Fruit fly (Drosophila melanogaster) whole organism, embryonic: ENCODE data around the gene heph.

Source experiments
- CG10209 ChIP-seq: fragments of 200-800 bp; sonication (Bioruptor generic); optimal IDR thresholded peaks from 3 replicates; lab custom pipeline; 2017; ENCODE audit warnings: missing biosample characterization, mild to moderate bottlenecking, missing genetic modification characterization, missing genetic modification reagents
- CG1024 ChIP-seq: fragments of 200-800 bp; sonication (Bioruptor generic); IDR thresholded peaks from 2 replicates; pipeline ENCODE4 v1.3.6; 2022; ENCODE audit warnings: missing biosample characterization, missing genetic modification characterization
- CG10267 ChIP-seq: fragments of 200-800 bp; sonication (Bioruptor generic); optimal IDR thresholded peaks from 2 replicates; lab custom pipeline; 2018; ENCODE audit warnings: missing biosample characterization, mild to moderate bottlenecking, missing genetic modification characterization, moderate library complexity
- CG10431 ChIP-seq: fragments of 200-800 bp; sonication (Bioruptor generic); optimal IDR thresholded peaks from 3 replicates; lab custom pipeline; 2018; ENCODE audit warnings: missing biosample characterization, mild to moderate bottlenecking, missing genetic modification characterization
- CG10462 ChIP-seq: fragments of 200-800 bp; sonication (Bioruptor generic); optimal IDR thresholded peaks from 2 replicates; lab custom pipeline; 2016; ENCODE audit warnings: missing biosample characterization, missing genetic modification characterization
- CG12071 ChIP-seq: fragments of 200-800 bp; sonication (Bioruptor generic); optimal IDR thresholded peaks from 3 replicates; lab custom pipeline; 2018; ENCODE audit warnings: missing biosample characterization, mild to moderate bottlenecking, missing genetic modification characterization
- CG13894 ChIP-seq: fragments of 200-800 bp; sonication (Bioruptor generic); optimal IDR thresholded peaks from 3 replicates; lab custom pipeline; 2018; ENCODE audit warnings: missing biosample characterization, mild to moderate bottlenecking, missing genetic modification characterization, moderate library complexity
- CG14710 ChIP-seq: fragments of 200-800 bp; sonication (Bioruptor generic); optimal IDR thresholded peaks from 3 replicates; lab custom pipeline; 2019; ENCODE audit warnings: missing biosample characterization, mild to moderate bottlenecking, missing genetic modification characterization, moderate library complexity
- CG15011 ChIP-seq: fragments of 200-800 bp; sonication (Bioruptor generic); optimal IDR thresholded peaks from 3 replicates; lab custom pipeline; 2018; ENCODE audit warnings: missing biosample characterization, mild to moderate bottlenecking, missing genetic modification characterization
- CG16863 ChIP-seq: fragments of 200-800 bp; sonication (Bioruptor generic); optimal IDR thresholded peaks from 3 replicates; lab custom pipeline; 2016; ENCODE audit warnings: missing biosample characterization, missing genetic modification characterization
- CG17385 ChIP-seq: fragments of 200-800 bp; sonication (Bioruptor generic); optimal IDR thresholded peaks from 3 replicates; lab custom pipeline; 2018; ENCODE audit warnings: missing biosample characterization, mild to moderate bottlenecking, missing genetic modification characterization
- CG17612 ChIP-seq: fragments of 200-800 bp; sonication (Bioruptor generic); IDR thresholded peaks from 2 replicates; pipeline ENCODE4 v1.3.6; 2022; ENCODE audit warnings: missing biosample characterization, missing genetic modification characterization
- CG17829 ChIP-seq: fragments of 200-800 bp; optimal IDR thresholded peaks from 2 replicates; lab custom pipeline; 2019; ENCODE audit warnings: missing biosample characterization, mild to moderate bottlenecking, missing genetic modification characterization, moderate library complexity
- CG34376 ChIP-seq: fragments of 200-800 bp; sonication (Bioruptor generic); optimal IDR thresholded peaks from 2 replicates; lab custom pipeline; 2018; ENCODE audit warnings: missing biosample characterization, mild to moderate bottlenecking, missing genetic modification characterization
- CG8089 ChIP-seq: fragments of 200-800 bp; sonication (Bioruptor generic); optimal IDR thresholded peaks from 3 replicates; lab custom pipeline; 2016; ENCODE audit warnings: missing biosample characterization, missing genetic modification characterization
- CG9215 ChIP-seq: fragments of 200-800 bp; sonication (Bioruptor generic); IDR thresholded peaks from 2 replicates; pipeline ENCODE4 v1.3.6; 2022; ENCODE audit warnings: missing biosample characterization, missing genetic modification characterization
- CHES-1-like ChIP-seq: fragments of 200-800 bp; sonication (Bioruptor generic); optimal IDR thresholded peaks from 2 replicates; lab custom pipeline; 2016; ENCODE audit warnings: missing biosample characterization, missing genetic modification characterization
- CTCF ChIP-seq: fragments of 200-800 bp; sonication (Bioruptor generic); optimal IDR thresholded peaks from 2 replicates; lab custom pipeline; 2017; ENCODE audit warnings: missing biosample characterization, mild to moderate bottlenecking, missing genetic modification characterization, moderate library complexity
- D ChIP-seq, 2 experiments: fragments of 200-800 bp in 1 of 2; fragments of >200 bp in 1 of 2; sonication (Bioruptor generic) in 1 of 2; optimal IDR thresholded peaks; 2 replicates in 1 of 2; 3 replicates in 1 of 2; lab custom pipeline; 2017; ENCODE audit warnings: mild to moderate bottlenecking in 1 of 2, missing biosample characterization in 1 of 2, missing genetic modification characterization in 1 of 2, missing genetic modification reagents in 1 of 2
- E2f1 ChIP-seq: fragments of 200-800 bp; sonication (Bioruptor generic); IDR thresholded peaks from 2 replicates; pipeline ENCODE4 v1.3.6; 2022; ENCODE audit warnings: missing biosample characterization, missing genetic modification characterization
- Ets65A ChIP-seq: fragments of 200-800 bp; sonication (Bioruptor generic); peaks from one replicate; lab custom pipeline; 2016; ENCODE audit warnings: missing biosample characterization, missing genetic modification characterization
- GATAe ChIP-seq: fragments of 200-800 bp; sonication (Bioruptor generic); conservative IDR thresholded peaks from 2 replicates; pipeline ENCODE4 v1.3.6; 2022; ENCODE audit warnings: missing biosample characterization, missing genetic modification characterization
- HLH54F ChIP-seq: fragments of 200-800 bp; sonication (Bioruptor generic); optimal IDR thresholded peaks from 3 replicates; lab custom pipeline; 2016; ENCODE audit warnings: missing biosample characterization, missing genetic modification characterization
- Hr3 ChIP-seq: fragments of 200-800 bp; sonication (Bioruptor generic); optimal IDR thresholded peaks from 3 replicates; lab custom pipeline; 2016; ENCODE audit warnings: missing biosample characterization, missing genetic modification characterization
- MBD-R2 ChIP-seq: fragments of 200-800 bp; sonication (Bioruptor generic); IDR thresholded peaks from 2 replicates; pipeline ENCODE4 v1.3.6; 2022; ENCODE audit warnings: missing biosample characterization, missing genetic modification characterization
- Med ChIP-seq: fragments of 200-800 bp; sonication (Bioruptor generic); peaks from one replicate; lab custom pipeline; 2016; ENCODE audit warnings: missing biosample characterization, missing genetic modification characterization, mild to moderate bottlenecking, inconsistent platforms, moderate library complexity
- Myb ChIP-seq: fragments of 200-800 bp; sonication (Bioruptor generic); optimal IDR thresholded peaks from 2 replicates; lab custom pipeline; 2016; ENCODE audit warnings: missing biosample characterization, missing genetic modification characterization
- Neu2 ChIP-seq: fragments of 200-800 bp; sonication (Bioruptor generic); optimal IDR thresholded peaks from 3 replicates; lab custom pipeline; 2016; ENCODE audit warnings: missing biosample characterization, missing genetic modification characterization, borderline replicate concordance
- Nf-YB ChIP-seq: fragments of 200-800 bp; sonication (Bioruptor generic); optimal IDR thresholded peaks from 3 replicates; lab custom pipeline; 2019; ENCODE audit warnings: missing biosample characterization, mild to moderate bottlenecking, missing genetic modification characterization, moderate library complexity
- NfI ChIP-seq: fragments of 200-800 bp; sonication (Bioruptor generic); optimal IDR thresholded peaks from 3 replicates; lab custom pipeline; 2018; ENCODE audit warnings: missing biosample characterization, mild to moderate bottlenecking, missing genetic modification characterization, moderate library complexity
- PHDP ChIP-seq: fragments of 200-800 bp; sonication (Bioruptor generic); optimal IDR thresholded peaks from 3 replicates; lab custom pipeline; 2018; ENCODE audit warnings: missing biosample characterization, mild to moderate bottlenecking, missing genetic modification characterization, moderate library complexity
- Rx ChIP-seq: fragments of 200-800 bp; sonication (Bioruptor generic); IDR thresholded peaks from 2 replicates; pipeline ENCODE4 v1.3.6; 2022; ENCODE audit warnings: missing biosample characterization, missing genetic modification characterization
- Sry-β ChIP-seq: fragments of 200-800 bp; sonication (Bioruptor generic); optimal IDR thresholded peaks from 2 replicates; lab custom pipeline; 2018; ENCODE audit warnings: missing biosample characterization, mild to moderate bottlenecking, missing genetic modification characterization, moderate library complexity
- al ChIP-seq: fragments of 200-800 bp; sonication (Bioruptor generic); IDR thresholded peaks from 2 replicates; pipeline ENCODE4 v1.3.6; 2022; ENCODE audit warnings: missing biosample characterization, missing genetic modification characterization
- chn ChIP-seq: fragments of 200-800 bp; sonication (Bioruptor generic); optimal IDR thresholded peaks from 2 replicates; lab custom pipeline; 2016; ENCODE audit warnings: missing biosample characterization, missing genetic modification characterization
- crp ChIP-seq, 2 experiments: fragments of 200-800 bp; sonication (Bioruptor generic); optimal IDR thresholded peaks; 2 replicates in 1 of 2; 3 replicates in 1 of 2; lab custom pipeline; 2017; ENCODE audit warnings: missing biosample characterization in 2 of 2, missing genetic modification characterization in 2 of 2, mild to moderate bottlenecking in 1 of 2, moderate library complexity in 1 of 2
- emc ChIP-seq: fragments of 200-800 bp; sonication (Bioruptor generic); optimal IDR thresholded peaks from 2 replicates; lab custom pipeline; 2016; ENCODE audit warnings: missing biosample characterization, missing genetic modification characterization
- ems ChIP-seq: fragments of 200-800 bp; sonication (Bioruptor generic); optimal IDR thresholded peaks from 3 replicates; lab custom pipeline; 2016; ENCODE audit warnings: missing biosample characterization, missing genetic modification characterization
- eyg ChIP-seq: fragments of 200-800 bp; sonication (Bioruptor generic); optimal IDR thresholded peaks from 3 replicates; lab custom pipeline; 2016; ENCODE audit warnings: missing biosample characterization, missing genetic modification characterization
- klu ChIP-seq: fragments of 200-800 bp; sonication (Bioruptor generic); IDR thresholded peaks from 2 replicates; pipeline ENCODE4 v1.3.6; 2022; ENCODE audit warnings: missing biosample characterization, missing genetic modification characterization
- kni ChIP-seq: fragments of 200-800 bp; sonication (Bioruptor generic); optimal IDR thresholded peaks from 3 replicates; lab custom pipeline; 2017; ENCODE audit warnings: mild to moderate bottlenecking, missing biosample characterization, missing genetic modification reagents, missing genetic modification characterization
- peb ChIP-seq: fragments of 200-800 bp; sonication (Bioruptor generic); IDR thresholded peaks from 2 replicates; pipeline ENCODE4 v1.3.6; 2022; ENCODE audit warnings: missing biosample characterization, missing genetic modification characterization
- ranshi ChIP-seq: fragments of 200-800 bp; sonication (Bioruptor generic); IDR thresholded peaks from 2 replicates; pipeline ENCODE4 v1.3.6; 2022; ENCODE audit warnings: missing biosample characterization, missing genetic modification characterization
- so ChIP-seq: fragments of 200-800 bp; sonication (Bioruptor generic); IDR thresholded peaks from 3 replicates; pipeline ENCODE4 v1.3.6; 2022; ENCODE audit warnings: missing biosample characterization, missing genetic modification characterization
- stwl ChIP-seq: fragments of 200-800 bp; sonication (Bioruptor generic); optimal IDR thresholded peaks from 3 replicates; lab custom pipeline; 2018; ENCODE audit warnings: missing biosample characterization, mild to moderate bottlenecking, missing genetic modification characterization, moderate library complexity
- tna ChIP-seq: fragments of 200-800 bp; sonication (Bioruptor generic); IDR thresholded peaks from 2 replicates; pipeline ENCODE4 v1.3.6; 2022; ENCODE audit warnings: missing biosample characterization, missing genetic modification characterization; ENCODE audit not compliant: partially characterized antibody
- wdn ChIP-seq: fragments of 200-800 bp; sonication (Bioruptor generic); IDR thresholded peaks from 2 replicates; pipeline ENCODE4 v1.3.6; 2022; ENCODE audit warnings: missing biosample characterization, missing genetic modification characterization

heph gene

DNA sequence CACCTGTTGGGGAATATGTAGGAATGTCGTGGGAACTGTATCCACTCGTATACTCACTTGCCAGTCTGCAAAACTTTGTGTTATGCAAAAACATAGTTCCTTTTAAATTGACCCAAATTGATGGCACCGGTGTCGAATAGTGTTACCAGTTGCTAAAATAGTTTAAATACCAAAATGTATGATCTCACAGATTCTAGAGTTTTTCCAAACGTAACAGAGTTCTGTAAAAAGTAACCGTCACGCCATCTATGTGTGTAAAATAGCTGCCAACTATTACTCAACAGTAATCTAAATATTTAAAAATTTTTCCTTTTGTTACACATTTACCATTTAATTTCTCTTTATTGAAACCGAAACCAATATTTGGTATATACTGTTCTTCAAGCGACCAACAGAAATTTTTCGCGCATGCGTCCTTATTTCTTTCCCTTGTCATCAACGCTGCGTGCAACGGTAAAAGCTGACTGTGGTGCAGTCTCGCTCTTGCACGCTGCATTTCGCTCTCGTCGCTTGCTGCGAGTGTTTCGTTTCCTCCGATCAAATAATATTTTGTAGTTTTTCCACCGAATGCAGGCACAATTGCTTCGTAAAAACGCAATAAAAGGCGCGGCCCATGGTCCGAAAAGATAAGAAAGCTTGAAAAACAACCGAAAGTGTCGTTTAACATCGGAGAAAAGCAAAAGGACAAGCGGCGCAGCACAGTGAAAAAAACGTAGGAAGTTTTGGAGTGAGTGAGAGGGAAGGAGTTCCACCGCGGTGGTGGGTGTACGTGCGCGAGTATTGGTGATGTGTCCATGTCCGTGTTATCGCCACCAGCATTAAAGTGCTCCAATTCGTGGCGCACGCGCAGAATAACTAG lies 203.0 kb downstream of the heph start, which contains the start of the genes FeCH and RhoGAP100F (continued):
- TF ChIP-seq Sry-β (GFP tag; lab: Kevin White, UChicago): no peak
- TF ChIP-seq MBD-R2 (GFP tag; lab: Robert Waterston, UW): peak; percentile 73
- 0 out of 2 replicates have a peak, but pooled peaks have one; percentile 40 for TF ChIP-seq tna (GFP tag; lab: Robert Waterston, UW)
- peak in 1 of 2 experiments; percentile 23 for TF ChIP-seq crp (GFP tag; optimal IDR thresholded peaks at IDR 0.05; lab: Kevin White, UChicago)
- peak; percentile 94 for TF ChIP-seq CTCF (GFP tag; lab: Kevin White, UChicago)
- TF ChIP-seq CG14710 (tag; lab: Kevin White, UChicago): peak; percentile 34
- TF ChIP-seq CG8089 (GFP tag; lab: Kevin White, UChicago): no peak
- TF ChIP-seq stwl (tag; lab: Kevin White, UChicago): peak; percentile 61
- TF ChIP-seq Myb (GFP tag; lab: Kevin White, UChicago): peak; percentile 69
- TF ChIP-seq CG10267 (tag; lab: Kevin White, UChicago): peak; percentile 37
- TF ChIP-seq Ets65A (GFP tag; lab: Kevin White, UChicago): peak; percentile 29
- TF ChIP-seq, all 482 proteins: peak for 52

DNA sequence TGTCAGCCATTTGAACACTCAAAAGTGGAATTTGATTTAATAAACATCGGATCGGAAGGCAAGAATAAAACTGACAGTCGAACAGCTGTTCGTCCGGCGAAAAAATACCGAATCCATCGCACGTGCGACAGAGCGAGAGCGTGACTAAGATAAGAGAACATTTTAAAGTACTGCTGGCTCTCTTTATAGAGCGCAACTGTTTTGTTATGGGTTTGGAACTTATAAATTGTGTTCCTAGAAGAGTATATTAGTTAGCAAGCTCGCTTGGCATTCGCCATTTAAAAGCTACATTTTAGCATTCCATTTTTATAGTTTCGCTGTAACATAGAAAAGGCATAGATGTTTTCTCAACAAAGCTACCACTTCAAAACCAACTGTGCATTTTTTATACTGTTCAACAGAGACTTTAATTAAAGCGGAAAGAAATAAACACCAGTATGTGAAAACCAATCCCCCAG lies 205.2 kb downstream of the heph start, which contains the start of gene Rift:
Gene Rift (minus strand): TSS at position 114 of the 458 bp plus-strand sequence.
- no peak for TF ChIP-seq Nf-YB (GFP tag; lab: Kevin White, UChicago)
- no peak for TF ChIP-seq ems (GFP tag; lab: Kevin White, UChicago)
- peak; percentile 20 for TF ChIP-seq CG10431 (GFP tag; lab: Kevin White, UChicago)
- TF ChIP-seq Rx (GFP tag; lab: Robert Waterston, UW): no peak
- TF ChIP-seq Hr3 (GFP tag; lab: Kevin White, UChicago): no peak
- TF ChIP-seq GATAe (GFP tag; lab: Robert Waterston, UW): no peak
- TF ChIP-seq CG10462: no peak
- peak; percentile 63 for TF ChIP-seq NfI (GFP tag; lab: Kevin White, UChicago)
- 0 out of 3 replicates have a peak, but pooled peaks have one; percentile 36 for TF ChIP-seq so (GFP tag; lab: Robert Waterston, UW)
- TF ChIP-seq CG17385 (GFP tag; lab: Kevin White, UChicago): peak; percentile 58
- no peak for TF ChIP-seq CG16863
- TF ChIP-seq kni: peak; percentile 41
- no peak for TF ChIP-seq E2f1 (GFP tag; lab: Robert Waterston, UW)
- TF ChIP-seq HLH54F (GFP tag; lab: Kevin White, UChicago): peak; percentile 7
- no peak for TF ChIP-seq wdn (GFP tag; lab: Robert Waterston, UW)
- no peak for TF ChIP-seq CG34376 (GFP tag; lab: Kevin White, UChicago)
- TF ChIP-seq CG15011: no peak
- TF ChIP-seq CG13894 (tag; lab: Kevin White, UChicago): no peak
- no peak for TF ChIP-seq emc
- no peak for TF ChIP-seq peb (GFP tag; lab: Robert Waterston, UW)
- no peak for TF ChIP-seq CG12071
- no peak for TF ChIP-seq chn (GFP tag; lab: Kevin White, UChicago)
- TF ChIP-seq Myb (GFP tag; lab: Kevin White, UChicago): no peak
- no peak for TF ChIP-seq Neu2
- TF ChIP-seq klu (GFP tag; lab: Robert Waterston, UW): no peak
- no peak for TF ChIP-seq D (optimal IDR thresholded peaks at IDR 0.05; lab: Kevin White, UChicago)
- no peak for TF ChIP-seq D (GFP tag; optimal IDR thresholded peaks at IDR 0.05; lab: Kevin White, UChicago)
- TF ChIP-seq CG9215 (GFP tag; lab: Robert Waterston, UW): 0 out of 2 replicates have a peak, but pooled peaks have one; percentile 18
- TF ChIP-seq CG17612 (GFP tag; lab: Robert Waterston, UW): no peak
- peak; percentile 26 for TF ChIP-seq CG10209 (GFP tag; lab: Kevin White, UChicago)
- peak; percentile 25; the same call in 1 of the 2 replicates for TF ChIP-seq ranshi (GFP tag; lab: Robert Waterston, UW)
- peak; percentile 70 for TF ChIP-seq Med (GFP tag; lab: Kevin White, UChicago)
- no peak for TF ChIP-seq eyg (GFP tag; lab: Kevin White, UChicago)
- 0 out of 2 replicates have a peak, but pooled peaks have one; percentile 12 for TF ChIP-seq al (GFP tag; lab: Robert Waterston, UW)
- TF ChIP-seq PHDP: no peak
- peak; percentile 31 for TF ChIP-seq CG17829 (tag; lab: Kevin White, UChicago)
- peak; percentile 8 for TF ChIP-seq CHES-1-like
- TF ChIP-seq CG1024 (GFP tag; lab: Robert Waterston, UW): no peak
